Worm (Caenorhabditis elegans): Measurements from ENCODE around the gene hrg-10.

DNA sequence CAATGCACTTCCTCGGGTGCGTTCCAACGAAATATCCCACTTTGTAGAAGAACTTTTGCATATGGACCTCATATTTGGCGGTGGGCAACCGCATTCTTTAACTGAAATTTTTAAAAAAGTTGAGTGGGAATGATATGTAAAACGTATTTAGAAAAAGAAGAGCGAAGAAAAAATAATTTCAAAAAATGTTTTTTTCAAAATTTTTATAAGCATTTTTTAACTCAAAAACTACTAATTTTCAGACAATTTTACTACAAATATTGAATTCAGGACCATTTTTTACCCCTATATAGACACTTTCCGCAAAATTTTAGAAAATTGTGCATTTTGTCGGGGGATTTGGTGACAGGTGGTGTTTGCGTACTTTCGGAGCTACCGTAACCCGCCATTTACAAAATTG lies 25.8 kb downstream of the hrg-10 start, which contains the start of gene ptr-22:
- TF ChIP-seq him-1 (tag; optimal IDR thresholded peaks at IDR 0.05): no peak
- TF ChIP-seq W03F9.2 (tag; optimal IDR thresholded peaks at IDR 0.05): no peak
- TF ChIP-seq dao-5 (tag; optimal IDR thresholded peaks at IDR 0.05): no peak
